Fruit fly (Drosophila melanogaster) whole organism, prepupa: ENCODE results near the gene iav.

ENCODE experiments used
- Blimp-1 ChIP-seq: fragments of 200-800 bp; sonication (Bioruptor generic); optimal IDR thresholded peaks from 3 replicates; lab custom pipeline; 2017; ENCODE audit warnings: missing biosample characterization, missing genetic modification characterization, mild to moderate bottlenecking, moderate library complexity, missing genetic modification reagents
- CG10631 ChIP-seq: fragments of 200-800 bp; sonication (Bioruptor generic); optimal IDR thresholded peaks from 2 replicates; lab custom pipeline; 2016; ENCODE audit warnings: missing biosample characterization, missing genetic modification characterization
- CG10669 ChIP-seq: fragments of 200-800 bp; sonication (Bioruptor generic); optimal IDR thresholded peaks from 3 replicates; lab custom pipeline; 2018; ENCODE audit warnings: missing biosample characterization, mild to moderate bottlenecking, missing genetic modification characterization, moderate library complexity
- CG11294 ChIP-seq: fragments of 200-800 bp; sonication (Bioruptor generic); IDR thresholded peaks from 2 replicates; pipeline ENCODE4 v1.3.6; 2022; ENCODE audit warnings: missing biosample characterization, missing genetic modification characterization
- CG11762 ChIP-seq: fragments of 200-800 bp; sonication (Bioruptor generic); optimal IDR thresholded peaks from 3 replicates; lab custom pipeline; 2016; ENCODE audit warnings: missing biosample characterization, missing genetic modification characterization; ENCODE audit not compliant: insufficient read depth
- CG11902 ChIP-seq: fragments of 200-800 bp; sonication (Bioruptor generic); optimal IDR thresholded peaks from 3 replicates; lab custom pipeline; 2016; ENCODE audit warnings: missing biosample characterization, missing genetic modification characterization
- CG15336 ChIP-seq: fragments of 200-800 bp; sonication (Bioruptor generic); IDR thresholded peaks from 2 replicates; pipeline ENCODE4 v1.3.6; 2022; ENCODE audit warnings: missing biosample characterization, missing genetic modification characterization
- CG1621 ChIP-seq: fragments of 200-800 bp; sonication (Bioruptor generic); optimal IDR thresholded peaks from 3 replicates; lab custom pipeline; 2018; ENCODE audit warnings: missing biosample characterization, mild to moderate bottlenecking, missing genetic modification characterization
- CG16779 ChIP-seq: fragments of 200-800 bp; sonication (Bioruptor generic); optimal IDR thresholded peaks from 3 replicates; lab custom pipeline; 2017; ENCODE audit warnings: missing biosample characterization, mild to moderate bottlenecking, missing genetic modification characterization
- CG3032 ChIP-seq: fragments of 200-800 bp; optimal IDR thresholded peaks from 2 replicates; lab custom pipeline; 2019; ENCODE audit warnings: missing biosample characterization, mild to moderate bottlenecking, missing genetic modification characterization, moderate library complexity
- CG34406 ChIP-seq: fragments of 200-800 bp; sonication (Bioruptor generic); optimal IDR thresholded peaks from 3 replicates; lab custom pipeline; 2016; ENCODE audit warnings: missing biosample characterization, missing genetic modification characterization
- CG3919 ChIP-seq: fragments of 200-800 bp; sonication (Bioruptor generic); optimal IDR thresholded peaks from 3 replicates; lab custom pipeline; 2016; ENCODE audit warnings: missing biosample characterization, missing genetic modification characterization
- CG4318 ChIP-seq: fragments of 200-800 bp; sonication (Bioruptor generic); optimal IDR thresholded peaks from 3 replicates; lab custom pipeline; 2017; ENCODE audit warnings: missing biosample characterization, mild to moderate bottlenecking, missing genetic modification characterization
- CG6163 ChIP-seq: fragments of 200-800 bp; sonication (Bioruptor generic); IDR thresholded peaks from 3 replicates; pipeline ENCODE4 v1.3.6; 2022; ENCODE audit warnings: missing biosample characterization, missing genetic modification characterization
- CG6792 ChIP-seq: fragments of 200-800 bp; sonication (Bioruptor generic); optimal IDR thresholded peaks from 3 replicates; lab custom pipeline; 2016; ENCODE audit warnings: missing biosample characterization, missing genetic modification characterization
- CG6854 ChIP-seq: fragments of 200-800 bp; sonication (Bioruptor generic); optimal IDR thresholded peaks from 2 replicates; lab custom pipeline; 2017; ENCODE audit warnings: missing biosample characterization, mild to moderate bottlenecking, missing genetic modification characterization
- CG7368 ChIP-seq: fragments of 200-800 bp; sonication (Bioruptor generic); optimal IDR thresholded peaks from 3 replicates; lab custom pipeline; 2016; ENCODE audit warnings: missing biosample characterization, missing genetic modification characterization
- CG8119 ChIP-seq: fragments of 200-800 bp; sonication (Bioruptor generic); IDR thresholded peaks from 3 replicates; pipeline ENCODE4 v1.3.6; 2022; ENCODE audit warnings: missing biosample characterization, missing genetic modification characterization
- CG8632 ChIP-seq: fragments of 200-800 bp; sonication (Bioruptor generic); optimal IDR thresholded peaks from 3 replicates; lab custom pipeline; 2016; ENCODE audit warnings: missing biosample characterization, missing genetic modification characterization
- CG9139 ChIP-seq: fragments of 200-800 bp; sonication (Bioruptor generic); optimal IDR thresholded peaks from 3 replicates; lab custom pipeline; 2017; ENCODE audit warnings: missing biosample characterization, mild to moderate bottlenecking, missing genetic modification characterization
- Eip75B ChIP-seq: fragments of 200-800 bp; sonication (Bioruptor generic); optimal IDR thresholded peaks from 3 replicates; lab custom pipeline; 2016; ENCODE audit warnings: missing biosample characterization, missing genetic modification characterization
- Eip93F ChIP-seq: fragments of 200-800 bp; sonication (Bioruptor generic); optimal IDR thresholded peaks from 2 replicates; lab custom pipeline; 2016; ENCODE audit warnings: missing biosample characterization, mild to moderate bottlenecking, missing genetic modification characterization
- Ets21C ChIP-seq: fragments of 200-800 bp; sonication (Bioruptor generic); optimal IDR thresholded peaks from 3 replicates; lab custom pipeline; 2016; ENCODE audit warnings: missing biosample characterization, missing genetic modification characterization
- Ets96B ChIP-seq: fragments of 200-800 bp; optimal IDR thresholded peaks from 2 replicates; lab custom pipeline; 2019; ENCODE audit warnings: missing biosample characterization, mild to moderate bottlenecking, missing genetic modification characterization, moderate library complexity
- Gug ChIP-seq: fragments of 200-800 bp; sonication (Bioruptor generic); IDR thresholded peaks from 2 replicates; pipeline ENCODE4 v1.3.6; 2022; ENCODE audit warnings: missing biosample characterization, missing genetic modification characterization
- Hr38 ChIP-seq: sonication (Bioruptor generic); optimal IDR thresholded peaks from 2 replicates; lab custom pipeline; 2016; ENCODE audit warnings: missing biosample characterization, missing genetic modification characterization
- Hr39 ChIP-seq: fragments of 200-800 bp; sonication (Bioruptor generic); optimal IDR thresholded peaks from 2 replicates; lab custom pipeline; 2016; ENCODE audit warnings: missing biosample characterization, missing genetic modification characterization
- Met ChIP-seq: fragments of 200-800 bp; sonication (Bioruptor generic); optimal IDR thresholded peaks from 3 replicates; lab custom pipeline; 2016; ENCODE audit warnings: missing biosample characterization, missing genetic modification characterization
- OdsH ChIP-seq: fragments of 200-800 bp; sonication (Bioruptor generic); optimal IDR thresholded peaks from 3 replicates; lab custom pipeline; 2016; ENCODE audit warnings: missing biosample characterization, missing genetic modification characterization
- Smox ChIP-seq: fragments of 200-800 bp; sonication (Bioruptor generic); optimal IDR thresholded peaks from 3 replicates; lab custom pipeline; 2016; ENCODE audit warnings: missing biosample characterization, missing genetic modification characterization
- Sox102F ChIP-seq: fragments of 200-800 bp; sonication (Bioruptor generic); optimal IDR thresholded peaks from 2 replicates; lab custom pipeline; 2016; ENCODE audit warnings: missing biosample characterization, mild to moderate bottlenecking, missing genetic modification characterization
- Sox15 ChIP-seq: fragments of 200-800 bp; sonication (Bioruptor generic); optimal IDR thresholded peaks from 3 replicates; lab custom pipeline; 2016; ENCODE audit warnings: missing biosample characterization, missing genetic modification characterization
- acj6 ChIP-seq: fragments of 200-800 bp; sonication (Bioruptor generic); optimal IDR thresholded peaks from 3 replicates; lab custom pipeline; 2016; ENCODE audit warnings: missing biosample characterization, missing genetic modification characterization
- cyc ChIP-seq: fragments of 200-800 bp; sonication (Bioruptor generic); optimal IDR thresholded peaks from 3 replicates; lab custom pipeline; 2016; ENCODE audit warnings: missing biosample characterization, missing genetic modification characterization
- dsx ChIP-seq: fragments of 200-800 bp; optimal IDR thresholded peaks from 3 replicates; lab custom pipeline; 2019; ENCODE audit warnings: missing biosample characterization, mild to moderate bottlenecking, missing genetic modification characterization, moderate library complexity; ENCODE audit not compliant: poor library complexity, severe bottlenecking
- eg ChIP-seq: fragments of 200-800 bp; sonication (Bioruptor generic); IDR thresholded peaks from 3 replicates; pipeline ENCODE4 v1.3.6; 2022; ENCODE audit warnings: missing biosample characterization, missing genetic modification characterization
- esn ChIP-seq: fragments of 200-800 bp; sonication (Bioruptor generic); optimal IDR thresholded peaks from 2 replicates; lab custom pipeline; 2016; ENCODE audit warnings: missing biosample characterization, mild to moderate bottlenecking, missing genetic modification characterization, moderate library complexity
- fkh ChIP-seq: fragments of 200-800 bp; sonication (Bioruptor generic); optimal IDR thresholded peaks from 3 replicates; lab custom pipeline; 2017; ENCODE audit warnings: missing biosample characterization, mild to moderate bottlenecking, missing genetic modification characterization, moderate library complexity
- lz ChIP-seq: fragments of 200-800 bp; sonication (Bioruptor generic); optimal IDR thresholded peaks from 3 replicates; lab custom pipeline; 2016; ENCODE audit warnings: missing biosample characterization, missing genetic modification characterization
- net ChIP-seq: fragments of 200-800 bp; sonication (Bioruptor generic); optimal IDR thresholded peaks from 3 replicates; lab custom pipeline; 2016; ENCODE audit warnings: missing biosample characterization, missing genetic modification characterization
- pdm3 ChIP-seq: fragments of 200-800 bp; sonication (Bioruptor generic); optimal IDR thresholded peaks from 3 replicates; lab custom pipeline; 2016; ENCODE audit warnings: missing biosample characterization, missing genetic modification characterization
- salr ChIP-seq, 2 experiments: fragments of 200-800 bp; sonication (Bioruptor generic); optimal IDR thresholded peaks; 3 replicates each; lab custom pipeline; 2016 to 2018; ENCODE audit warnings: missing biosample characterization in 2 of 2, missing genetic modification characterization in 2 of 2, mild to moderate bottlenecking in 1 of 2
- ss ChIP-seq, 2 experiments: fragments of 200-800 bp; sonication (Bioruptor generic); optimal IDR thresholded peaks; 2 replicates in 1 of 2; 3 replicates in 1 of 2; lab custom pipeline; 2017 to 2018; ENCODE audit warnings: mild to moderate bottlenecking in 2 of 2, missing biosample characterization in 2 of 2, missing genetic modification characterization in 2 of 2, moderate library complexity in 1 of 2
- svp ChIP-seq: fragments of 200-800 bp; sonication (Bioruptor generic); peaks from one replicate; lab custom pipeline; 2016; ENCODE audit warnings: missing biosample characterization, missing genetic modification characterization
- topi ChIP-seq: fragments of 200-800 bp; sonication (Bioruptor generic); optimal IDR thresholded peaks from 3 replicates; lab custom pipeline; 2016; ENCODE audit warnings: missing biosample characterization, missing genetic modification characterization

The iav gene

DNA sequence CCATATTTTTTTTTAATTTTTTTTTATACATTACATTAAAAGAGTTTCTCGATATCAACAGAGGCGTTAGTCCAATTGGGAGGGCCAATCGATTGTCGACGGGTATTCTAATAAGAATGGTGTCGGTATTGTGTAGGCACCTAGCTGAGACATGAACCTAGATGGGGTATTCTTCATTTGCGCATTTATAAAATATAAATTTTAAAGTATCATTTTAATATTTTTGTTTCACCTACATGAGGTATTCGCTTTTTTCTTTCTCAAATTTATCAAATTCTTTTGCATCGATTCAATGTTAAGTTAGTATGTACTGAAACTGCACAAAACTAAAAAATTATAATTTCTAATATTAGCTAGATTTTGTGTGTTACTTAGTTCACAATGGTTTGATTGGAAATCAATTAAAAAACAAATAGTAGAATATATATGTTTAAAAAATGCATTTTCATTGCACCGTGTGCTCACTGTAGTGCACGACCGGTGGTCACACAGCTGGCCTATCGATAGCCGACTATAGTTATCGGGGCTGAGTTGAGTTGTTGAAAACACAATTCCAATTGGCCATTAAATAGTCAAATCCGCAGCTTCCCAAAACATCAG is 30.2 kb downstream of the iav start, which contains the start of the genes CG14435 and Tmf (continued):
- TF ChIP-seq CG8119 (GFP tag; lab: Robert Waterston, UW): peak; percentile 77
- TF ChIP-seq CG1621 (tag; lab: Kevin White, UChicago): peak; percentile 20
- peak; percentile 73 for TF ChIP-seq CG4318 (GFP tag; lab: Kevin White, UChicago)
- TF ChIP-seq CG11902 (GFP tag; lab: Kevin White, UChicago): peak; percentile 63
- peak; percentile 76 for TF ChIP-seq Ets96B (tag; lab: Kevin White, UChicago)
- TF ChIP-seq CG10669 (GFP tag; lab: Kevin White, UChicago): peak; percentile 76
- peak; percentile 31 for TF ChIP-seq CG7368 (GFP tag; lab: Kevin White, UChicago)
- TF ChIP-seq pdm3 (GFP tag; lab: Kevin White, UChicago): peak; percentile 79
- TF ChIP-seq Met (GFP tag; lab: Kevin White, UChicago): peak; percentile 80
- TF ChIP-seq Eip75B (GFP tag; lab: Kevin White, UChicago): peak; percentile 72
- TF ChIP-seq cyc (GFP tag; lab: Kevin White, UChicago): peak; percentile 70
- peak; percentile 47 for TF ChIP-seq Blimp-1 (GFP tag; lab: Kevin White, UChicago)
- TF ChIP-seq Sox102F (GFP tag; lab: Kevin White, UChicago): peak; percentile 63
- peak; percentile 76 for TF ChIP-seq CG34406
- TF ChIP-seq CG3919 (GFP tag; lab: Kevin White, UChicago): peak; percentile 70
- TF ChIP-seq Smox: peak; percentile 62
- peak; percentile 80 for TF ChIP-seq eg
- TF ChIP-seq Hr39 (GFP tag; lab: Kevin White, UChicago): peak; percentile 68
- TF ChIP-seq dsx: peak; percentile 69
- peak; percentile 78 for TF ChIP-seq CG3032 (tag; lab: Kevin White, UChicago)
- peak; percentile 73 for TF ChIP-seq CG8632
- peak; percentile 60 for TF ChIP-seq net (GFP tag; lab: Kevin White, UChicago)
- peak; percentile 23 to 64 for TF ChIP-seq salr (GFP tag; optimal IDR thresholded peaks at IDR 0.05; lab: Kevin White, UChicago)
- TF ChIP-seq CG9139 (GFP tag; lab: Kevin White, UChicago): no peak
- TF ChIP-seq Eip93F (GFP tag; lab: Kevin White, UChicago): peak; percentile 51
- TF ChIP-seq CG6854 (GFP tag; lab: Kevin White, UChicago): peak; percentile 14
- TF ChIP-seq CG11294 (GFP tag; lab: Robert Waterston, UW): peak; percentile 62; the same call in 1 of the 2 replicates
- peak; percentile 63 for TF ChIP-seq CG6792 (GFP tag; lab: Kevin White, UChicago)
- peak; percentile 83 for TF ChIP-seq esn (GFP tag; lab: Kevin White, UChicago)
- peak; percentile 73 for TF ChIP-seq topi (GFP tag; lab: Kevin White, UChicago)

dm6 chrX:6849178-6849956 is 35.6 kb downstream of the iav start, which contains the start of the genes Cht11 and CG4558:
Gene Cht11, minus strand, starts transcription at chrX:6849517.
Gene CG4558, plus strand, starts transcription at chrX:6849770.
- peak; percentile 59 for TF ChIP-seq CG16779
- TF ChIP-seq OdsH (GFP tag; lab: Kevin White, UChicago): peak; percentile 87
- peak; percentile 83 for TF ChIP-seq CG3032 (tag; lab: Kevin White, UChicago)
- peak; percentile 82 for TF ChIP-seq CG8119 (GFP tag; lab: Robert Waterston, UW)
- peak; percentile 79; the same call in 1 of the 2 replicates for TF ChIP-seq CG15336
- TF ChIP-seq fkh (GFP tag; lab: Kevin White, UChicago): peak; percentile 74
- peak; percentile 82 for TF ChIP-seq CG34406
- peak; percentile 67 for TF ChIP-seq CG11762 (GFP tag; lab: Kevin White, UChicago)
- TF ChIP-seq ss (GFP tag; optimal IDR thresholded peaks at IDR 0.05; lab: Kevin White, UChicago): peak; percentile 65 to 79
- peak; percentile 74 for TF ChIP-seq Sox15
- peak; percentile 85 for TF ChIP-seq Hr39 (GFP tag; lab: Kevin White, UChicago)
- peak; percentile 88 for TF ChIP-seq pdm3 (GFP tag; lab: Kevin White, UChicago)
- peak; percentile 89 for TF ChIP-seq lz
- TF ChIP-seq Gug (GFP tag; lab: Robert Waterston, UW): peak; percentile 79
- TF ChIP-seq CG10631: peak; percentile 87
- peak; percentile 51 for TF ChIP-seq CG1621 (tag; lab: Kevin White, UChicago)
- TF ChIP-seq net (GFP tag; lab: Kevin White, UChicago): peak; percentile 83
- TF ChIP-seq CG10669 (GFP tag; lab: Kevin White, UChicago): peak; percentile 75
- TF ChIP-seq svp: peak; percentile 92
- peak; percentile 85 for TF ChIP-seq acj6 (GFP tag; lab: Kevin White, UChicago)
- peak; percentile 83 for TF ChIP-seq Eip75B (GFP tag; lab: Kevin White, UChicago)
- TF ChIP-seq CG6163: peak; percentile 86
- peak; percentile 77 for TF ChIP-seq Ets21C (GFP tag; lab: Kevin White, UChicago)
- TF ChIP-seq Ets96B (tag; lab: Kevin White, UChicago): peak; percentile 83
- TF ChIP-seq Met (GFP tag; lab: Kevin White, UChicago): peak; percentile 87
- TF ChIP-seq CG11902 (GFP tag; lab: Kevin White, UChicago): peak; percentile 66
- no peak for TF ChIP-seq Hr38 (GFP tag; lab: Kevin White, UChicago)
- peak; percentile 53 to 81 for TF ChIP-seq salr (GFP tag; optimal IDR thresholded peaks at IDR 0.05; lab: Kevin White, UChicago)
- TF ChIP-seq dsx: peak; percentile 78
